Worm (Caenorhabditis elegans): Measurements from ENCODE around the gene fbxa-62.

- TF ChIP-seq T22C8.4 (GFP tag; IDR thresholded peaks at IDR 0.05): no peak
- TF ChIP-seq cog-1 (tag; optimal IDR thresholded peaks at IDR 0.05): no peak
- TF ChIP-seq ztf-23 (GFP tag; IDR thresholded peaks at IDR 0.05): no peak
Observed at ce11 chrIII:2251348-2251747, 23.8 kb downstream of the fbxa-62 start, which contains the start of gene fbxa-7.

Data from whole organism, midembryonic.